Fruit fly (Drosophila melanogaster) whole organism, adult: ENCODE results near the gene MED24.

Experiments used
- CG12768 ChIP-seq: fragments of 200-800 bp; sonication (Bioruptor generic); optimal IDR thresholded peaks from 2 replicates; lab custom pipeline; 2017; ENCODE audit warnings: missing biosample characterization, missing genetic modification characterization, mild to moderate bottlenecking, moderate library complexity, missing genetic modification reagents
- CG14711 ChIP-seq: fragments of 200-800 bp; sonication (Bioruptor generic); optimal IDR thresholded peaks from 2 replicates; lab custom pipeline; 2018; ENCODE audit warnings: missing biosample characterization, mild to moderate bottlenecking, missing genetic modification characterization, moderate library complexity
- CG7045 ChIP-seq: fragments of 200-800 bp; sonication (Bioruptor generic); optimal IDR thresholded peaks from 2 replicates; lab custom pipeline; 2017; ENCODE audit warnings: missing biosample characterization, mild to moderate bottlenecking, missing genetic modification characterization
- CG7101 ChIP-seq: fragments of 200-800 bp; sonication (Bioruptor generic); optimal IDR thresholded peaks from 2 replicates; lab custom pipeline; 2018; ENCODE audit warnings: missing biosample characterization, mild to moderate bottlenecking, missing genetic modification characterization, moderate library complexity
- Clk ChIP-seq: fragments of 200-800 bp; sonication (Bioruptor generic); optimal IDR thresholded peaks from 2 replicates; lab custom pipeline; 2017; ENCODE audit warnings: missing biosample characterization, missing genetic modification characterization
- Crg-1 ChIP-seq: fragments of 200-800 bp; sonication (Bioruptor generic); optimal IDR thresholded peaks from 2 replicates; lab custom pipeline; 2016; ENCODE audit warnings: missing biosample characterization, missing genetic modification characterization
- bab1 ChIP-seq: fragments of 200-800 bp; sonication (Bioruptor generic); optimal IDR thresholded peaks from 3 replicates; lab custom pipeline; 2019; ENCODE audit warnings: missing biosample characterization, mild to moderate bottlenecking, missing genetic modification characterization, moderate library complexity
- kay ChIP-seq: fragments of 200-800 bp; sonication (Bioruptor generic); peaks from one replicate; lab custom pipeline; 2016; ENCODE audit warnings: missing biosample characterization, missing genetic modification characterization, borderline replicate concordance

DNA sequence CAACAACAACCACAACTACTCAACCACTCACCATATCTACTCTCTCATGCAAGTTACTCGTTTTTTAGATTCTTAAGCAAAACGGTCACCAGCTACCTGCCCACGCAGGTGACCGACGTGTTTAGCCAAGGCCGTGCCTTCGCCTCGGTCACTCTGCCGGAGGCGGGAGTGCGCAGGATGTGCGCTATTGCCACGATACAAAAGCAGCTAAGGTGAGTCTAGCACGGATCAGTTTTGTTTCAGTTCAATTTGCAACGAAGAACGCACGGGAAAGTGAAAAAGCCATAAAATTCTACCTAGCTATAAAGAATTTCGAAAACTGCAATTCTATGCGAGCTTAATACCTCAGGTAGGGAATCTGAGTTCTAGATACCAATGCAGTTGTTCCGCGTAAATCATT lies 1.8 kb upstream of the MED24 start:
- TF ChIP-seq bab1 (GFP tag; lab: Kevin White, UChicago) (no peak), Clk (GFP tag; lab: Kevin White, UChicago) (no peak), kay (no peak), CG7045 (GFP tag; lab: Kevin White, UChicago) (no peak), CG14711 (tag; lab: Kevin White, UChicago) (no peak), CG12768 (GFP tag; lab: Kevin White, UChicago) (no peak), CG7101 (tag; lab: Kevin White, UChicago) (no peak), Crg-1 (no peak)
